Worm (Caenorhabditis elegans) whole organism, L2 larva: Measurements from ENCODE around the gene srw-89.

Experiments used
- R02D3.7 ChIP-seq: fragments of 150-350 bp; optimal IDR thresholded peaks from 2 replicates; lab custom pipeline; 2014; ENCODE audit warnings: missing biosample characterization, missing genetic modification characterization
- lin-39 ChIP-seq: fragments of 150-350 bp; optimal IDR thresholded peaks from 2 replicates; lab custom pipeline; 2014; ENCODE audit warnings: missing biosample characterization, missing genetic modification reagents, missing genetic modification characterization
- nhr-11 ChIP-seq: fragments of 150-350 bp; optimal IDR thresholded peaks from 2 replicates; lab custom pipeline; 2014; ENCODE audit warnings: missing biosample characterization, missing genetic modification characterization
- nhr-129 ChIP-seq: fragments of 150-350 bp; optimal IDR thresholded peaks from 2 replicates; lab custom pipeline; 2014; ENCODE audit warnings: missing biosample characterization, missing genetic modification characterization
- unc-62 ChIP-seq: fragments of 150-350 bp; optimal IDR thresholded peaks from 2 replicates; lab custom pipeline; 2014; ENCODE audit warnings: missing biosample characterization, missing genetic modification reagents, missing genetic modification characterization
- ztf-11 ChIP-seq: sonication (generic microtip); optimal IDR thresholded peaks from 2 replicates; lab custom pipeline; 2017; ENCODE audit warnings: missing biosample characterization, missing genetic modification characterization

ce11 chrV:4007927-4008326 lies 9.0 kb upstream of the srw-89 start, which contains the start of gene srh-7:
- TF ChIP-seq unc-62 (no peak), nhr-129 (tag; lab: Kevin White, UChicago) (no peak), lin-39 (tag; lab: Kevin White, UChicago) (no peak), R02D3.7 (tag; lab: Kevin White, UChicago) (no peak), ztf-11 (tag; lab: Kevin White, UChicago) (no peak), nhr-11 (no peak)
